Worm (Caenorhabditis elegans): ENCODE measurements around the gene C08E8.1.
A peak's percentile ranks its signal among the peaks of the same experiment; 100 is the strongest.

Gene C08E8.1

DNA sequence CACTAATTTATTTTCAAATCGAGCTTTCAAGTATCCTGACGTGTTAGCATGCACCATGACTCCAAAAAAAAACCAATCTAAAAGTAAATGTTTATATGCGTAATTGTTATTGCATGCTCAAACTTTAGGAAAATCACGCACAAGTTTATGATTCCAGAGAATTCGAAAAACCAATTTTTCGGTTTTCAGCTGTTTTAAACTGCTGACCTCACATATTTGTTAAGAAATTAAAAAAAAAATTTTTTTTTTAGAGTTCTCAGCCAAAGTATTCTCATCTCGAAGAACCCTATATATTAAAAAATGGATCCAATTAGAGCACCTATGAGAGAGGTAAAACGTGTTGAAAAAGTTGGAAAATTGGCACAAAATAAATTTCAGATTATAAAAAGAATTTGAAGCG is 11.9 kb upstream of the C08E8.1 start, which contains the start of gene Y51A2B.2:
Gene Y51A2B.2 (plus strand): TSS at position 301 of the 400 bp plus-strand sequence.
- TF ChIP-seq tbx-8 (GFP tag; optimal IDR thresholded peaks at IDR 0.05) (no peak), nhr-237 (tag; optimal IDR thresholded peaks at IDR 0.05) (no peak), blmp-1 (tag; optimal IDR thresholded peaks at IDR 0.05) (no peak), drap-1 (GFP tag; optimal IDR thresholded peaks at IDR 0.05) (no peak), sem-2 (GFP tag; optimal IDR thresholded peaks at IDR 0.05) (no peak), ces-1 (GFP tag; optimal IDR thresholded peaks at IDR 0.05) (no peak), zip-8 (tag; optimal IDR thresholded peaks at IDR 0.05) (no peak), M03D4.4 (tag; optimal IDR thresholded peaks at IDR 0.05) (no peak), lin-13 (tag; optimal IDR thresholded peaks at IDR 0.05) (no peak), ham-2 (GFP tag; optimal IDR thresholded peaks at IDR 0.05) (no peak), mep-1 (tag; optimal IDR thresholded peaks at IDR 0.05) (no peak)

DNA sequence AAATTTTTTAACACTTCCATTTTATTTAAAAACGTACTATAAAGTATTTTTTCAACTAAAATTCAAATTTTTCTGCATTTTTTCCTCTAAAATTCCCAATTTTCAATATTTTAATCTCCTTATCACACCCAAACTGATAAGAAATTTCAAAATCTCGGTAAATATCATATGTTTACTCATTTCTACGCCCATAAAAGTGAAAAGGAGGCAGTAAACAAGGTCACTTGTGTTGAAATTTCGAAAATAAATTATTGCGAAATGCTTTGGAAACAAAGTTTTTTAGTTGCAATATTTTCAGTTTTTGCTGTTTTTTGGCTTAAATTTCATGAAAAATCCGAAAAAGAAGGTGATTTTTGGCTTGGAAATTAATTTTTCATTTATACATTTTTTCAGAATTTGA is 9.3 kb upstream of the C08E8.1 start, which contains the start of gene C08E8.4:
Gene C08E8.4 (plus strand): TSS at position 268 of the 400 bp plus-strand sequence.
- no peak for TF ChIP-seq ceh-83 (GFP tag; optimal IDR thresholded peaks at IDR 0.05)
- no peak for TF ChIP-seq ztf-11 (tag; optimal IDR thresholded peaks at IDR 0.05)
- no peak for TF ChIP-seq snpc-4 (tag; optimal IDR thresholded peaks at IDR 0.05)
- no peak for TF ChIP-seq drap-1 (GFP tag; optimal IDR thresholded peaks at IDR 0.05)
- peak; percentile 16 for TF ChIP-seq elt-3 (tag; optimal IDR thresholded peaks at IDR 0.05)
- no peak for TF ChIP-seq lsy-2 (tag; optimal IDR thresholded peaks at IDR 0.05)

- no peak for TF ChIP-seq ces-1 (GFP tag; optimal IDR thresholded peaks at IDR 0.05)
- TF ChIP-seq tbx-8 (GFP tag; optimal IDR thresholded peaks at IDR 0.05): no peak
- TF ChIP-seq unc-39 (tag; optimal IDR thresholded peaks at IDR 0.05): no peak
- TF ChIP-seq blmp-1 (tag; optimal IDR thresholded peaks at IDR 0.05): no peak
- no peak for TF ChIP-seq nhr-76 (tag; optimal IDR thresholded peaks at IDR 0.05)
- no peak for TF ChIP-seq elt-3 (tag; optimal IDR thresholded peaks at IDR 0.05)
- TF ChIP-seq ztf-11 (tag; optimal IDR thresholded peaks at IDR 0.05): no peak
- no peak for TF ChIP-seq nhr-12 (tag; optimal IDR thresholded peaks at IDR 0.05)
- TF ChIP-seq mep-1 (tag; optimal IDR thresholded peaks at IDR 0.05): no peak
- TF ChIP-seq drap-1 (GFP tag; optimal IDR thresholded peaks at IDR 0.05): no peak
- TF ChIP-seq nhr-237 (tag; optimal IDR thresholded peaks at IDR 0.05): no peak
- no peak for TF ChIP-seq hlh-1 (tag; optimal IDR thresholded peaks at IDR 0.05)
- TF ChIP-seq lin-13 (tag; optimal IDR thresholded peaks at IDR 0.05): no peak
- TF ChIP-seq sptf-1 (tag; optimal IDR thresholded peaks at IDR 0.05): no peak
These were observed 8.7 kb upstream of the C08E8.1 start for ce11 chrV:18371028-18371427.

- TF ChIP-seq lsy-2 (tag; optimal IDR thresholded peaks at IDR 0.05): no peak
- TF ChIP-seq sem-2 (GFP tag; optimal IDR thresholded peaks at IDR 0.05): no peak
- no peak for TF ChIP-seq sptf-1 (tag; optimal IDR thresholded peaks at IDR 0.05)
- no peak for TF ChIP-seq ces-1 (GFP tag; optimal IDR thresholded peaks at IDR 0.05)
- TF ChIP-seq ztf-11 (tag; optimal IDR thresholded peaks at IDR 0.05): no peak
- TF ChIP-seq drap-1 (GFP tag; optimal IDR thresholded peaks at IDR 0.05): no peak
- TF ChIP-seq pha-4 (tag; optimal IDR thresholded peaks at IDR 0.05): no peak
- TF ChIP-seq elt-3 (tag; optimal IDR thresholded peaks at IDR 0.05): no peak
- no peak for TF ChIP-seq ceh-83 (GFP tag; optimal IDR thresholded peaks at IDR 0.05)
- TF ChIP-seq nhr-2 (tag; optimal IDR thresholded peaks at IDR 0.05): no peak
These were observed 6.0 kb upstream of the C08E8.1 start, which contains the start of gene C08E8.6 for ce11 chrV:18368322-18368721. Gene C08E8.6 (minus strand): TSS chrV:18368422.

ce11 chrV:18364558-18364957 is 2.3 kb upstream of the C08E8.1 start, which contains the start of gene C08E8.9:
Gene C08E8.9 (plus strand): TSS chrV:18364858.
- TF ChIP-seq M03D4.4 (tag; optimal IDR thresholded peaks at IDR 0.05): no peak
- no peak for TF ChIP-seq ceh-39 (tag; optimal IDR thresholded peaks at IDR 0.05)
- TF ChIP-seq lin-13 (tag; optimal IDR thresholded peaks at IDR 0.05): no peak
- no peak for TF ChIP-seq ztf-11 (tag; optimal IDR thresholded peaks at IDR 0.05)
- no peak for TF ChIP-seq bed-3 (GFP tag; optimal IDR thresholded peaks at IDR 0.05)
- TF ChIP-seq sptf-1 (tag; optimal IDR thresholded peaks at IDR 0.05): no peak
- TF ChIP-seq unc-62 (GFP tag; optimal IDR thresholded peaks at IDR 0.05): no peak
- no peak for TF ChIP-seq blmp-1 (tag; optimal IDR thresholded peaks at IDR 0.05)

ce11 chrV:18359888-18360287 is 2.4 kb downstream of the C08E8.1 start, which contains the start of gene C08E8.5:
Gene C08E8.5 (minus strand): TSS chrV:18359988.
- TF ChIP-seq drap-1 (GFP tag; optimal IDR thresholded peaks at IDR 0.05) (no peak), ceh-39 (tag; optimal IDR thresholded peaks at IDR 0.05) (no peak), snpc-4 (tag; optimal IDR thresholded peaks at IDR 0.05) (no peak), bed-3 (GFP tag; optimal IDR thresholded peaks at IDR 0.05) (no peak), unc-62 (GFP tag; optimal IDR thresholded peaks at IDR 0.05) (no peak), elt-3 (tag; optimal IDR thresholded peaks at IDR 0.05) (no peak), nhr-76 (tag; optimal IDR thresholded peaks at IDR 0.05) (no peak)

ce11 chrV:18355742-18356141 is 6.6 kb downstream of the C08E8.1 start, which contains the start of gene C08E8.2:
Gene C08E8.2 (minus strand): TSS chrV:18355842.
- TF ChIP-seq ceh-83 (GFP tag; optimal IDR thresholded peaks at IDR 0.05) (no peak), unc-62 (GFP tag; optimal IDR thresholded peaks at IDR 0.05) (no peak), mep-1 (tag; optimal IDR thresholded peaks at IDR 0.05) (no peak), nhr-237 (tag; optimal IDR thresholded peaks at IDR 0.05) (no peak), M03D4.4 (tag; optimal IDR thresholded peaks at IDR 0.05) (no peak), ham-2 (GFP tag; optimal IDR thresholded peaks at IDR 0.05) (no peak), ztf-11 (tag; optimal IDR thresholded peaks at IDR 0.05) (no peak), nhr-28 (tag; optimal IDR thresholded peaks at IDR 0.05) (no peak), hlh-1 (tag; optimal IDR thresholded peaks at IDR 0.05) (no peak), lin-13 (tag; optimal IDR thresholded peaks at IDR 0.05) (no peak), snpc-4 (tag; optimal IDR thresholded peaks at IDR 0.05) (no peak), lin-32 (GFP tag; optimal IDR thresholded peaks at IDR 0.05) (no peak), elt-1 (tag; optimal IDR thresholded peaks at IDR 0.05; ENCODE audit: borderline replicate concordance, insufficient read depth) (no peak), unc-120 (tag; optimal IDR thresholded peaks at IDR 0.05; ENCODE audit: poor library complexity, severe bottlenecking) (no peak), tbx-8 (GFP tag; optimal IDR thresholded peaks at IDR 0.05) (no peak), sem-2 (GFP tag; optimal IDR thresholded peaks at IDR 0.05) (no peak)
